Worm (Caenorhabditis elegans) whole organism, mixed stage, embryonic: ENCODE measurements around the gene C02E7.8.
"Not testable (repeated sequence)": the region's sequence is repeated elsewhere in the genome, so short reads cannot be mapped to it uniquely, and the experiment has no call there.

Experiments
- M03D4.4 ChIP-seq: sonication (generic microtip); optimal IDR thresholded peaks from 2 replicates; lab custom pipeline; 2017; ENCODE audit warnings: mild to moderate bottlenecking, missing genetic modification characterization, missing compliant biosample characterization
- bed-3 ChIP-seq: fragments of 200-800 bp; sonication (Bioruptor generic); optimal IDR thresholded peaks from 3 replicates; lab custom pipeline; 2018; ENCODE audit warnings: mild to moderate bottlenecking, missing genetic modification characterization, moderate library complexity, missing compliant biosample characterization
- blmp-1 ChIP-seq: fragments of 150-350 bp; optimal IDR thresholded peaks from 2 replicates; lab custom pipeline; 2014; ENCODE audit warnings: missing biosample characterization, missing genetic modification characterization
- ceh-39 ChIP-seq: fragments of 150-350 bp; optimal IDR thresholded peaks from 2 replicates; lab custom pipeline; 2014; ENCODE audit warnings: missing biosample characterization, missing genetic modification characterization
- ceh-43 ChIP-seq: fragments of 200-800 bp; sonication (Bioruptor generic); optimal IDR thresholded peaks from 2 replicates; lab custom pipeline; 2018; ENCODE audit warnings: mild to moderate bottlenecking, missing genetic modification characterization, moderate library complexity, missing compliant biosample characterization
- ceh-83 ChIP-seq: fragments of 200-800 bp; sonication (Bioruptor generic); optimal IDR thresholded peaks from 2 replicates; lab custom pipeline; 2018; ENCODE audit warnings: mild to moderate bottlenecking, missing genetic modification characterization, missing compliant biosample characterization
- cnd-1 ChIP-seq: fragments of 200-800 bp; sonication (Bioruptor generic); optimal IDR thresholded peaks from 2 replicates; lab custom pipeline; 2018; ENCODE audit warnings: mild to moderate bottlenecking, missing genetic modification characterization, missing compliant biosample characterization
- drap-1 ChIP-seq: fragments of 200-800 bp; sonication (Bioruptor generic); optimal IDR thresholded peaks from 3 replicates; lab custom pipeline; 2018; ENCODE audit warnings: mild to moderate bottlenecking, missing genetic modification characterization, missing compliant biosample characterization
- elt-1 ChIP-seq: sonication (generic microtip); optimal IDR thresholded peaks from 2 replicates; lab custom pipeline; 2017; ENCODE audit warnings: missing genetic modification characterization, mild to moderate bottlenecking, missing compliant biosample characterization, antibody characterized with exemption, moderate library complexity, borderline replicate concordance; ENCODE audit not compliant: insufficient read depth
- flh-1 ChIP-seq: fragments of 200-800 bp; sonication (Bioruptor generic); optimal IDR thresholded peaks from 2 replicates; lab custom pipeline; 2018; ENCODE audit warnings: mild to moderate bottlenecking, missing genetic modification characterization, moderate library complexity, missing compliant biosample characterization
- ham-2 ChIP-seq: fragments of 200-800 bp; sonication (Bioruptor generic); optimal IDR thresholded peaks from 2 replicates; lab custom pipeline; 2018; ENCODE audit warnings: mild to moderate bottlenecking, missing genetic modification characterization, missing compliant biosample characterization
- hlh-1 ChIP-seq: fragments of 150-350 bp; optimal IDR thresholded peaks from 2 replicates; lab custom pipeline; 2014; ENCODE audit warnings: missing biosample characterization, missing genetic modification reagents, missing genetic modification characterization
- lin-13 ChIP-seq: fragments of 150-350 bp; optimal IDR thresholded peaks from 2 replicates; lab custom pipeline; 2014; ENCODE audit warnings: missing biosample characterization, missing genetic modification characterization
- lin-32 ChIP-seq: fragments of 200-800 bp; sonication (Bioruptor generic); optimal IDR thresholded peaks from 2 replicates; lab custom pipeline; 2018; ENCODE audit warnings: mild to moderate bottlenecking, missing genetic modification characterization, missing compliant biosample characterization
- lsy-2 ChIP-seq: fragments of 150-350 bp; optimal IDR thresholded peaks from 2 replicates; lab custom pipeline; 2014; ENCODE audit warnings: missing biosample characterization, missing genetic modification characterization
- mep-1 ChIP-seq: fragments of 150-350 bp; optimal IDR thresholded peaks from 2 replicates; lab custom pipeline; 2017; ENCODE audit warnings: missing biosample characterization, missing genetic modification reagents, missing genetic modification characterization, inconsistent platforms
- mls-2 ChIP-seq: sonication (generic microtip); optimal IDR thresholded peaks from 2 replicates; lab custom pipeline; 2016; ENCODE audit warnings: mild to moderate bottlenecking, missing genetic modification characterization, moderate library complexity, missing compliant biosample characterization
- nhr-12 ChIP-seq: fragments of 150-350 bp; optimal IDR thresholded peaks from 2 replicates; lab custom pipeline; 2014; ENCODE audit warnings: missing biosample characterization, missing genetic modification characterization
- nhr-2 ChIP-seq: fragments of 150-350 bp; optimal IDR thresholded peaks from 2 replicates; lab custom pipeline; 2014; ENCODE audit warnings: missing biosample characterization, missing genetic modification characterization
- nhr-28 ChIP-seq: fragments of 150-350 bp; optimal IDR thresholded peaks from 2 replicates; lab custom pipeline; 2014; ENCODE audit warnings: missing biosample characterization, missing genetic modification characterization
- nhr-76 ChIP-seq: sonication (generic microtip); optimal IDR thresholded peaks from 2 replicates; lab custom pipeline; 2017; ENCODE audit warnings: missing biosample characterization, missing genetic modification characterization
- pha-4 ChIP-seq: fragments of 150-350 bp; optimal IDR thresholded peaks from 2 replicates; lab custom pipeline; 2018; ENCODE audit warnings: missing biosample characterization, missing genetic modification reagents, missing genetic modification characterization
- sem-2 ChIP-seq: fragments of 200-800 bp; sonication (Bioruptor generic); optimal IDR thresholded peaks from 2 replicates; lab custom pipeline; 2018; ENCODE audit warnings: mild to moderate bottlenecking, missing genetic modification characterization, missing compliant biosample characterization
- snpc-4 ChIP-seq: fragments of 150-350 bp; optimal IDR thresholded peaks from 2 replicates; lab custom pipeline; 2014; ENCODE audit warnings: missing biosample characterization, missing genetic modification characterization
- sptf-1 ChIP-seq: sonication (generic microtip); optimal IDR thresholded peaks from 2 replicates; lab custom pipeline; 2017; ENCODE audit warnings: mild to moderate bottlenecking, missing genetic modification characterization, moderate library complexity, missing compliant biosample characterization
- tbx-8 ChIP-seq: fragments of 200-800 bp; sonication (Bioruptor generic); optimal IDR thresholded peaks from 2 replicates; lab custom pipeline; 2018; ENCODE audit warnings: mild to moderate bottlenecking, missing genetic modification characterization, moderate library complexity, missing compliant biosample characterization
- unc-120 ChIP-seq: sonication (generic microtip); optimal IDR thresholded peaks from 2 replicates; lab custom pipeline; 2017; ENCODE audit warnings: missing genetic modification characterization, missing compliant biosample characterization; ENCODE audit not compliant: poor library complexity, severe bottlenecking
- unc-39 ChIP-seq: fragments of 150-350 bp; optimal IDR thresholded peaks from 2 replicates; lab custom pipeline; 2014; ENCODE audit warnings: missing biosample characterization, missing genetic modification characterization
- zip-8 ChIP-seq: fragments of 150-350 bp; optimal IDR thresholded peaks from 2 replicates; lab custom pipeline; 2014; ENCODE audit warnings: missing biosample characterization, missing genetic modification characterization

C02E7.8 gene

ce11 chrV:4912313-4912712, 8.3 kb downstream of the C02E7.8 start, which contains the start of gene H23N18.5:
TSS of gene H23N18.5 (minus strand) at chrV:4912381.
- TF ChIP-seq elt-1 (tag; lab: Kevin White, UChicago) = peak; percentile 0
- no peak for TF ChIP-seq nhr-28

DNA sequence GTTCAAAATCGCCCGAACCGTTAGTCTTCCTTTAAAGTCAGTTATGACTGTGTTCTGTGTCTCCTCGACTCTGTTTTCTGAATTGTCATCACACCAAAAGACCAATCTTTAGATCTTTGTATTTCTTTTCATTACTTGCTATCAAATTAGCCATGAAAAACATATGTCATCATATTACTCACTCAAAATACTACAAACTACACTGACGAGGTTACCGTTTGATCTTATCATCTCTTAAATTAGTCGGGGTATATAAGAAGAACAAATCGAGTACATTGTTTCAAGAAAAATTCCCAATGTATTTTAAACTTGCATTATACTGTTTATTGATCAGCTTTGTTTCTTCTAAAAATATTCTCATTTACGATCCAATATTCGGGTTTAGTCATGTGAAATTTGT, 12.0 kb downstream of the C02E7.8 start, which contains the start of gene ugt-13:
TSS of gene ugt-13 (plus strand) at position 294 of the 400 bp plus-strand sequence.
- TF ChIP-seq pha-4 (tag; lab: Kevin White, UChicago) (no peak), sem-2 (GFP tag; lab: Kevin White, UChicago) (no peak), ham-2 (no peak), nhr-12 (tag; lab: Kevin White, UChicago) (no peak), unc-39 (tag; lab: Kevin White, UChicago) (no peak), hlh-1 (tag; lab: Kevin White, UChicago) (no peak), tbx-8 (GFP tag; lab: Kevin White, UChicago) (no peak), sptf-1 (no peak), mls-2 (no peak), lin-32 (GFP tag; lab: Kevin White, UChicago) (no peak), mep-1 (tag; lab: Kevin White, UChicago) (no peak), cnd-1 (no peak)

DNA sequence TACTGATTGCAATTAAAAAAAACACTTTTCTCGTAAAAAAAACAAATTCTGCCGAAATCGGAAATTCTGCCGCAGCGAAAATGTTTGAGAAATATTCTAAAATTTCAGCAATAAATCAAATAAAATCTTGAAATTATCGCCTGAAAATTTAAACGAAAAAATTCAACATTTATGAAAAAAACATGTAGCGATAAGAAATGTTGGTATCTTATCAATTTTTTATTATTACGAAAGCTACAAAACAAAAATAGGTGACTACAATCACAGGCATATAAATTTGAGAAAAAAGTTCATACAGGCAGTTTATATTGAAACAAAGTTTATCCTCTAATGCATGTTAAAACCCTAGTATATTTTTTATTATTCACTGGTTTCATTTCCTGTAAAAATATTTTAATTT, 14.6 kb downstream of the C02E7.8 start, which contains the start of gene ugt-14:
TSS of gene ugt-14 (plus strand) at position 301 of the 400 bp plus-strand sequence.
- TF ChIP-seq cnd-1 (no peak), nhr-2 (tag; lab: Kevin White, UChicago) (no peak), sem-2 (GFP tag; lab: Kevin White, UChicago) (no peak), drap-1 (GFP tag; lab: Kevin White, UChicago) (no peak), snpc-4 (tag; lab: Kevin White, UChicago) (no peak), ceh-39 (tag; lab: Kevin White, UChicago) (no peak), hlh-1 (tag; lab: Kevin White, UChicago) (no peak), flh-1 (no peak), zip-8 (tag; lab: Kevin White, UChicago) (no peak), ceh-83 (GFP tag; lab: Kevin White, UChicago) (no peak), unc-120 (no peak), lin-13 (tag; lab: Kevin White, UChicago) (no peak), blmp-1 (no peak), tbx-8 (GFP tag; lab: Kevin White, UChicago) (no peak), elt-1 (tag; lab: Kevin White, UChicago) (no peak)
- TF ChIP-seq, all 35 proteins: peak for 0

DNA sequence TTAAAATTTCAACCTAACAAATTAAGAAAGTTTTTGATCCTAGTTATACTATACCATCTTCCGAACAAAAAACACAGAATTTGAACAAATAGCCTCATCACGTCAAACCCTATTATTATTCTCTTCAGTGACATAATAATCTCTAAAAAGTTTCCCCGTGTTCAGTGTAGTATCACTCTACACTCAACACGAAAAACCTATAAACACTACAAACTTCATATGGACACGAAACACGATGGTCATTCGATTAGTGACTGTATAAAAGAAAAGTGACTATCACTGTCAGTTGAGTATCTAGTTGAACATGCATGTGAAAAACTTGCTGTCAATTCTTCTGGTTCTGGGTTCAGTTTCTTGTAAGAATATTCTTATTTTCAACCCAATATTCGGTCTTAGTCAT, 16.9 kb downstream of the C02E7.8 start, which contains the start of gene ugt-8:
TSS of gene ugt-8 (plus strand) at position 235 of the 400 bp plus-strand sequence.
- TF ChIP-seq nhr-12 (tag; lab: Kevin White, UChicago) (no peak), M03D4.4 (tag; lab: Kevin White, UChicago) (no peak), pha-4 (tag; lab: Kevin White, UChicago) (no peak), tbx-8 (GFP tag; lab: Kevin White, UChicago) (no peak)

- TF ChIP-seq unc-120 = no peak
- no peak for TF ChIP-seq lsy-2 (tag; lab: Kevin White, UChicago)
- no peak for TF ChIP-seq ceh-43 (GFP tag; lab: Kevin White, UChicago)
- TF ChIP-seq unc-39 (tag; lab: Kevin White, UChicago) = no peak
- TF ChIP-seq bed-3 (GFP tag; lab: Kevin White, UChicago) = no peak
- TF ChIP-seq ham-2 = no peak
- no peak for TF ChIP-seq nhr-76 (tag; lab: Kevin White, UChicago)
- no peak for TF ChIP-seq snpc-4 (tag; lab: Kevin White, UChicago)
- TF ChIP-seq hlh-1 (tag; lab: Kevin White, UChicago) = no peak
- no peak for TF ChIP-seq sptf-1
Measured at ce11 chrV:4901074-4901473, 19.5 kb downstream of the C02E7.8 start, which contains the start of gene ugt-67. TSS of gene ugt-67 (plus strand) at chrV:4901374.

DNA sequence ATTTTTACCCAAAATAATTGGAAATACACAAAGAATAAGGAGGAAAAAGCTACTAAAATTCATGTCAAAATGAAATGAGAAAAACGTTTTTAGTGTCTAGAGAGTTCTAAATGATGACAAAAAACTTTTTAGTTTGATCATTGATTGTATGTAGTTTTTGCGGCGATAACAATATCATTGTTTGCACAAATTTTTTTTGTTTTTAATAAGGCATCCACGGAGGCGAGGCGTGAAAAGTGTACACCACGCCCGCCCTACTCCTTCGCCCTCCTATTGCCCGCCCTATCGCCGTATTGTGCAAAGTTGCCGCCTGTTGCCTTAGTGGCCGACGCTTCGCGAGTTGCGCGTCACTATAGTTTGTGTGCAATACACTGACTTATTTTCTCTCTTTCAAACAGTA, 20.6 kb downstream of the C02E7.8 start, which contains the start of gene ugt-10:
TSS of gene ugt-10 (minus strand) at position 101 of the 400 bp plus-strand sequence.
- not testable (repeated sequence) for TF ChIP-seq ham-2; mls-2; zip-8 (tag; lab: Kevin White, UChicago)
